Worm (Caenorhabditis elegans) whole organism, midembryonic: ENCODE results near the gene Y55F3AM.5.

Experiments
- T22C8.4 ChIP-seq: fragments of 200-800 bp; sonication (Bioruptor generic); IDR thresholded peaks from 2 replicates; pipeline ENCODE4 v1.3.6; 2022; ENCODE audit warnings: missing genetic modification characterization, missing compliant biosample characterization
- flt-1 ChIP-seq: fragments of 200-800 bp; sonication (Bioruptor generic); IDR thresholded peaks from 2 replicates; pipeline ENCODE4 v1.3.6; 2022; ENCODE audit warnings: missing genetic modification characterization, missing compliant biosample characterization
- ref-1 ChIP-seq: fragments of 200-800 bp; sonication (Bioruptor generic); conservative IDR thresholded peaks from 2 replicates; pipeline ENCODE4 v1.3.6; 2022; ENCODE audit warnings: missing genetic modification reagents, missing genetic modification characterization, missing compliant biosample characterization
- tab-1 ChIP-seq: fragments of 200-800 bp; sonication (Bioruptor generic); IDR thresholded peaks from 2 replicates; pipeline ENCODE4 v1.3.6; 2022; ENCODE audit warnings: missing genetic modification characterization, missing compliant biosample characterization
- ztf-23 ChIP-seq: fragments of 200-800 bp; sonication (Bioruptor generic); IDR thresholded peaks from 2 replicates; pipeline ENCODE4 v1.3.6; 2022; ENCODE audit warnings: missing genetic modification reagents, missing genetic modification characterization, missing compliant biosample characterization

ce11 chrIV:983558-983957 is 15.5 kb upstream of the Y55F3AM.5 start:
- TF ChIP-seq ref-1 = no peak
- TF ChIP-seq ztf-23 (GFP tag; lab: Robert Waterston, UW) = no peak
- no peak for TF ChIP-seq flt-1 (GFP tag; lab: Robert Waterston, UW)
- no peak for TF ChIP-seq tab-1 (GFP tag; lab: Robert Waterston, UW)
- TF ChIP-seq T22C8.4 = peak; percentile 98
